Worm (Caenorhabditis elegans): ENCODE measurements around the gene F40B5.2.

DNA sequence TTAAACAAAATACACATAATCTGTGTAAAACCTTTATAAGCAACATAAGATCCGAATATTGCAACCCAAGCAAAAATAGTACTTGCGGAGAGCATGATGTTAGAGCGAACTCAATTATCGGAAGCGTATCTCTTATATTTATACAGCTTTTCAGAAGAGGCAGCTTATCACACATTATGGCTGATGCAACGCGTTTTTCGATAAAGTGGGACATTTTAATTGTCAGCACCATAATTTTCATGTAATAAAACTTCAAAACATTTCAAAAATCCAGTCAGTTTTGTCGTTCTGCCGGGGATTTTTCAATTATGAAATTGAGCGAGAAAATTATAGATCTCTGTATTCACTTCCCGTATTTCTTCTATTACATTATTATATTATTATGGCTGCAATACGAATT, 21.4 kb upstream of the F40B5.2 start, which contains the start of gene drd-5:
- TF ChIP-seq gmeb-1 (tag; optimal IDR thresholded peaks at IDR 0.05) (no peak), ztf-11 (tag; optimal IDR thresholded peaks at IDR 0.05) (no peak), unc-62 (GFP tag; optimal IDR thresholded peaks at IDR 0.05) (no peak), lsy-2 (tag; optimal IDR thresholded peaks at IDR 0.05) (no peak), unc-55 (GFP tag; optimal IDR thresholded peaks at IDR 0.05) (no peak)

All from whole organism, L2 larva.